Worm (Caenorhabditis elegans) whole organism, young adult: Measurements from ENCODE around the gene tag-196.

Source experiments
- B0261.1 ChIP-seq: sonication (generic microtip); optimal IDR thresholded peaks from 2 replicates; lab custom pipeline; 2016; ENCODE audit warnings: mild to moderate bottlenecking, missing genetic modification characterization, moderate library complexity, missing compliant biosample characterization
- B0336.3 ChIP-seq: fragments of 200-800 bp; sonication (Bioruptor generic); IDR thresholded peaks from 2 replicates; pipeline ENCODE4 v1.3.6; 2022; ENCODE audit warnings: missing genetic modification characterization, missing compliant biosample characterization
- F23B12.7 ChIP-seq: sonication (generic microtip); optimal IDR thresholded peaks from 2 replicates; lab custom pipeline; 2017; ENCODE audit warnings: missing genetic modification characterization, mild to moderate bottlenecking, missing compliant biosample characterization, antibody characterized with exemption, moderate library complexity; ENCODE audit not compliant: insufficient read depth
- F37B4.10 ChIP-seq: fragments of 200-800 bp; sonication (Bioruptor generic); IDR thresholded peaks from 2 replicates; pipeline ENCODE4 v1.3.6; 2022; ENCODE audit warnings: missing genetic modification characterization, missing compliant biosample characterization
- F57C9.4 ChIP-seq: sonication (generic microtip); optimal IDR thresholded peaks from 2 replicates; lab custom pipeline; 2017; ENCODE audit warnings: mild to moderate bottlenecking, missing genetic modification characterization, missing compliant biosample characterization
- K12H6.12 ChIP-seq: fragments of 200-800 bp; sonication (Bioruptor generic); optimal IDR thresholded peaks from 2 replicates; lab custom pipeline; 2018; ENCODE audit warnings: mild to moderate bottlenecking, missing genetic modification characterization, missing compliant biosample characterization
- T26A5.8 ChIP-seq: sonication (generic microtip); optimal IDR thresholded peaks from 2 replicates; lab custom pipeline; 2016; ENCODE audit warnings: missing genetic modification characterization, missing compliant biosample characterization
- Y67H2A.10 ChIP-seq: fragments of 200-800 bp; sonication (Bioruptor generic); conservative IDR thresholded peaks from 2 replicates; pipeline ENCODE4 v1.3.6; 2022; ENCODE audit warnings: missing genetic modification reagents, missing genetic modification characterization, missing compliant biosample characterization
- akir-1 ChIP-seq: fragments of 200-800 bp; sonication (Bioruptor generic); optimal IDR thresholded peaks from 2 replicates; lab custom pipeline; 2018; ENCODE audit warnings: mild to moderate bottlenecking, missing genetic modification characterization, moderate library complexity, missing compliant biosample characterization
- athp-1 ChIP-seq: sonication (generic microtip); optimal IDR thresholded peaks from 2 replicates; lab custom pipeline; 2017; ENCODE audit warnings: mild to moderate bottlenecking, missing genetic modification characterization, missing compliant biosample characterization
- bed-1 ChIP-seq: fragments of 200-800 bp; sonication (Bioruptor generic); IDR thresholded peaks from 2 replicates; pipeline ENCODE4 v1.3.6; 2022; ENCODE audit warnings: missing genetic modification reagents, missing genetic modification characterization, missing compliant biosample characterization
- ccch-3 ChIP-seq: fragments of 200-800 bp; sonication (Bioruptor generic); optimal IDR thresholded peaks from 2 replicates; lab custom pipeline; 2018; ENCODE audit warnings: mild to moderate bottlenecking, missing genetic modification characterization, missing compliant biosample characterization
- ceh-40 ChIP-seq: fragments of 200-800 bp; sonication (Bioruptor generic); IDR thresholded peaks from 2 replicates; pipeline ENCODE4 v1.3.6; 2022; ENCODE audit warnings: missing genetic modification characterization, missing compliant biosample characterization
- ceh-58 ChIP-seq: fragments of 200-800 bp; sonication (Bioruptor generic); IDR thresholded peaks from 2 replicates; pipeline ENCODE4 v1.3.6; 2022; ENCODE audit warnings: missing genetic modification characterization, missing compliant biosample characterization
- efl-1 ChIP-seq: fragments of 150-350 bp; optimal IDR thresholded peaks from 2 replicates; lab custom pipeline; 2014; ENCODE audit warnings: missing biosample characterization, missing genetic modification reagents, missing genetic modification characterization
- ekl-4 ChIP-seq: fragments of 200-800 bp; sonication (Bioruptor generic); IDR thresholded peaks from 2 replicates; pipeline ENCODE4 v1.3.6; 2022; ENCODE audit warnings: missing genetic modification reagents, missing genetic modification characterization, missing compliant biosample characterization
- him-1 ChIP-seq: sonication (generic microtip); optimal IDR thresholded peaks from 2 replicates; lab custom pipeline; 2016; ENCODE audit warnings: missing genotype, missing genetic modification reagents, missing genetic modification characterization, missing compliant biosample characterization
- hlh-26 ChIP-seq: fragments of 200-800 bp; sonication (Bioruptor generic); conservative IDR thresholded peaks from 2 replicates; pipeline ENCODE4 v1.3.6; 2022; ENCODE audit warnings: missing genetic modification reagents, missing genetic modification characterization, missing compliant biosample characterization
- hsf-1 ChIP-seq: fragments of 200-800 bp; sonication (Bioruptor generic); IDR thresholded peaks from 2 replicates; pipeline ENCODE4 v1.3.6; 2022; ENCODE audit warnings: missing genetic modification reagents, missing genetic modification characterization, missing compliant biosample characterization
- lag-1 ChIP-seq: fragments of 200-800 bp; sonication (Bioruptor generic); IDR thresholded peaks from 2 replicates; pipeline ENCODE4 v1.3.6; 2022; ENCODE audit warnings: missing genetic modification reagents, missing genetic modification characterization, missing compliant biosample characterization
- lir-1 ChIP-seq: fragments of 200-800 bp; sonication (Bioruptor generic); conservative IDR thresholded peaks from 2 replicates; pipeline ENCODE4 v1.3.6; 2022; ENCODE audit warnings: missing genetic modification reagents, missing genetic modification characterization, missing compliant biosample characterization
- madf-3 ChIP-seq: fragments of 200-800 bp; sonication (Bioruptor generic); IDR thresholded peaks from 2 replicates; pipeline ENCODE4 v1.3.6; 2022; ENCODE audit warnings: missing genetic modification reagents, missing genetic modification characterization, missing compliant biosample characterization
- madf-6 ChIP-seq: fragments of 200-800 bp; sonication (Bioruptor generic); IDR thresholded peaks from 2 replicates; pipeline ENCODE4 v1.3.6; 2022; ENCODE audit warnings: missing genetic modification reagents, missing genetic modification characterization, missing compliant biosample characterization
- nhr-120 ChIP-seq: fragments of 200-800 bp; sonication (Bioruptor generic); IDR thresholded peaks from 2 replicates; pipeline ENCODE4 v1.3.6; 2022; ENCODE audit warnings: missing genetic modification characterization, missing compliant biosample characterization
- nhr-90 ChIP-seq: sonication (generic microtip); optimal IDR thresholded peaks from 2 replicates; lab custom pipeline; 2016; ENCODE audit warnings: missing genotype, mild to moderate bottlenecking, missing genetic modification characterization, missing compliant biosample characterization
- rcor-1 ChIP-seq: fragments of 200-800 bp; sonication (Bioruptor generic); IDR thresholded peaks from 2 replicates; pipeline ENCODE4 v1.3.6; 2022; ENCODE audit warnings: missing genetic modification reagents, missing genetic modification characterization, missing compliant biosample characterization
- rpc-1 ChIP-seq, 2 experiments: fragments of 150-350 bp in 1 of 2; sonication (generic microtip) in 1 of 2; optimal IDR thresholded peaks; 2 replicates each; lab custom pipeline; 2014 to 2018; ENCODE audit warnings: missing biosample characterization in 1 of 2, missing genetic modification characterization in 1 of 2, missing genetic modification reagents in 1 of 2, missing genotype in 1 of 2
- snpc-1.1 ChIP-seq: sonication (generic microtip); optimal IDR thresholded peaks from 2 replicates; lab custom pipeline; 2017; ENCODE audit warnings: missing genetic modification characterization, mild to moderate bottlenecking, missing compliant biosample characterization, antibody characterized with exemption, moderate library complexity, missing genotype, missing genetic modification reagents; ENCODE audit not compliant: insufficient read depth
- snpc-1.3 ChIP-seq: sonication (generic microtip); optimal IDR thresholded peaks from 2 replicates; lab custom pipeline; 2017; ENCODE audit warnings: missing genetic modification characterization, mild to moderate bottlenecking, missing compliant biosample characterization, antibody characterized with exemption, moderate library complexity, missing genotype, missing genetic modification reagents; ENCODE audit not compliant: insufficient read depth
- snpc-3.4 ChIP-seq: sonication (generic microtip); optimal IDR thresholded peaks from 2 replicates; lab custom pipeline; 2017; ENCODE audit warnings: missing genetic modification characterization, mild to moderate bottlenecking, missing compliant biosample characterization, antibody characterized with exemption, moderate library complexity, missing genotype, missing genetic modification reagents
- snpc-4 ChIP-seq, 5 experiments: fragments of 150-350 bp in 1 of 5; sonication (generic microtip) in 4 of 5; optimal IDR thresholded peaks; 2 replicates each; lab custom pipeline; 2014 to 2018; ENCODE audit warnings: missing genetic modification characterization in 5 of 5, missing biosample characterization in 3 of 5, antibody characterized with exemption in 2 of 5, mild to moderate bottlenecking in 2 of 5, missing compliant biosample characterization in 2 of 5, missing genotype in 2 of 5, moderate library complexity in 2 of 5, missing genetic modification reagents in 1 of 5
- tbp1 ChIP-seq: fragments of 200-800 bp; sonication (Bioruptor generic); optimal IDR thresholded peaks from 2 replicates; lab custom pipeline; 2018; ENCODE audit warnings: mild to moderate bottlenecking, missing genetic modification characterization, missing compliant biosample characterization
- tbx-9 ChIP-seq: sonication (generic microtip); optimal IDR thresholded peaks from 2 replicates; lab custom pipeline; 2016; ENCODE audit warnings: borderline replicate concordance, missing genetic modification characterization, inconsistent platforms, missing compliant biosample characterization
- tlf-1 ChIP-seq: fragments of 200-800 bp; sonication (Bioruptor generic); optimal IDR thresholded peaks from 2 replicates; lab custom pipeline; 2018; ENCODE audit warnings: mild to moderate bottlenecking, missing genetic modification characterization, missing compliant biosample characterization
- zfh-2 ChIP-seq: fragments of 200-800 bp; sonication (Bioruptor generic); conservative IDR thresholded peaks from 2 replicates; pipeline ENCODE4 v1.3.6; 2022; ENCODE audit warnings: missing genetic modification reagents, missing genetic modification characterization, missing compliant biosample characterization
- zim-3 ChIP-seq: sonication (generic microtip); optimal IDR thresholded peaks from 2 replicates; lab custom pipeline; 2017; ENCODE audit warnings: mild to moderate bottlenecking, missing genetic modification characterization, moderate library complexity, missing compliant biosample characterization
- ztf-18 ChIP-seq: sonication (generic microtip); optimal IDR thresholded peaks from 2 replicates; lab custom pipeline; 2016; ENCODE audit warnings: missing genotype, mild to moderate bottlenecking, missing genetic modification characterization, missing compliant biosample characterization
- ztf-25 ChIP-seq: fragments of 200-800 bp; sonication (Bioruptor generic); IDR thresholded peaks from 2 replicates; pipeline ENCODE4 v1.3.6; 2022; ENCODE audit warnings: missing genetic modification reagents, missing genetic modification characterization, missing compliant biosample characterization
- ztf-28 ChIP-seq: fragments of 200-800 bp; sonication (Bioruptor generic); IDR thresholded peaks from 2 replicates; pipeline ENCODE4 v1.3.6; 2022; ENCODE audit warnings: missing genetic modification reagents, missing genetic modification characterization, missing compliant biosample characterization
- ztf-6 ChIP-seq: fragments of 200-800 bp; sonication (Bioruptor generic); IDR thresholded peaks from 2 replicates; pipeline ENCODE4 v1.3.6; 2022; ENCODE audit warnings: missing genetic modification reagents, missing genetic modification characterization, missing compliant biosample characterization

Gene tag-196

ce11 chrV:8610633-8611404 lies 16.1 kb downstream of the tag-196 start, which contains the start of gene fip-4 (continued):
- TF ChIP-seq Y67H2A.10 (GFP tag; lab: Robert Waterston, UW), result no peak
- TF ChIP-seq rpc-1 (optimal IDR thresholded peaks at IDR 0.05; lab: Kevin White, UChicago), result no peak
- TF ChIP-seq rpc-1 (tag; optimal IDR thresholded peaks at IDR 0.05; lab: Kevin White, UChicago), result no peak
- TF ChIP-seq tbp1 (GFP tag; lab: Kevin White, UChicago), result no peak
- TF ChIP-seq snpc-1.1 (tag; lab: Kevin White, UChicago), result no peak
- no peak for TF ChIP-seq ztf-6 (GFP tag; lab: Robert Waterston, UW)
- TF ChIP-seq B0261.1 (tag; lab: Kevin White, UChicago), result no peak
- no peak for TF ChIP-seq snpc-1.3 (tag; lab: Kevin White, UChicago)
- TF ChIP-seq zfh-2 (GFP tag; lab: Robert Waterston, UW), result 0 out of 2 replicates have a peak, but pooled peaks have one; percentile 8
- TF ChIP-seq akir-1 (GFP tag; lab: Kevin White, UChicago), result no peak
- TF ChIP-seq snpc-4 (GFP tag; optimal IDR thresholded peaks at IDR 0.05; lab: Kevin White, UChicago), result no peak
- no peak for TF ChIP-seq snpc-4 (tag; optimal IDR thresholded peaks at IDR 0.05; lab: Kevin White, UChicago)
- TF ChIP-seq F37B4.10, result no peak
- TF ChIP-seq zim-3 (tag; lab: Kevin White, UChicago), result no peak
- TF ChIP-seq ztf-18, result no peak
- TF ChIP-seq bed-1 (GFP tag; lab: Robert Waterston, UW), result no peak
- TF ChIP-seq lag-1, result no peak
- no peak for TF ChIP-seq efl-1 (GFP tag; lab: Kevin White, UChicago)
- no peak for TF ChIP-seq lir-1 (GFP tag; lab: Robert Waterston, UW)
- no peak for TF ChIP-seq nhr-120 (GFP tag; lab: Robert Waterston, UW)
- TF ChIP-seq hlh-26 (GFP tag; lab: Robert Waterston, UW), result no peak

ce11 chrV:8615711-8616110 lies 21.0 kb downstream of the tag-196 start:
- no peak; the same call in 1 of the 2 replicates for TF ChIP-seq madf-6 (GFP tag; lab: Robert Waterston, UW)
- no peak for TF ChIP-seq K12H6.12 (tag; lab: Kevin White, UChicago)
- TF ChIP-seq ccch-3 (GFP tag; lab: Kevin White, UChicago), result no peak
- TF ChIP-seq ztf-25 (GFP tag; lab: Robert Waterston, UW), result no peak
- no peak for TF ChIP-seq F23B12.7 (tag; lab: Kevin White, UChicago)
- TF ChIP-seq ceh-58 (GFP tag; lab: Robert Waterston, UW), result no peak
- TF ChIP-seq tlf-1, result no peak
- TF ChIP-seq T26A5.8 (tag; lab: Kevin White, UChicago), result no peak
- TF ChIP-seq rcor-1 (GFP tag; lab: Robert Waterston, UW), result no peak
- 0 out of 2 replicates have a peak, but pooled peaks have one; percentile 16 for TF ChIP-seq B0336.3
- TF ChIP-seq athp-1, result no peak
- no peak for TF ChIP-seq rpc-1 (optimal IDR thresholded peaks at IDR 0.05; lab: Kevin White, UChicago)
- TF ChIP-seq rpc-1 (tag; optimal IDR thresholded peaks at IDR 0.05; lab: Kevin White, UChicago), result no peak
- TF ChIP-seq him-1, result peak; percentile 23
- peak; percentile 22; the same call in 1 of the 2 replicates for TF ChIP-seq ekl-4
- TF ChIP-seq snpc-3.4 (tag; lab: Kevin White, UChicago), result no peak
- TF ChIP-seq tbx-9, result no peak
- TF ChIP-seq nhr-90 (tag; lab: Kevin White, UChicago), result no peak
- TF ChIP-seq ceh-40 (GFP tag; lab: Robert Waterston, UW), result no peak
- TF ChIP-seq zim-3 (tag; lab: Kevin White, UChicago), result no peak
- TF ChIP-seq hsf-1, result no peak
- no peak for TF ChIP-seq ztf-28 (GFP tag; lab: Robert Waterston, UW)
- 0 out of 2 replicates have a peak, but pooled peaks have one; percentile 29 for TF ChIP-seq madf-3 (GFP tag; lab: Robert Waterston, UW)
- no peak for TF ChIP-seq F57C9.4
